Fruit fly (Drosophila melanogaster) Kc167 (cell line): Measurements from ENCODE around the gene SoYb.

Source experiments
- Myc ChIP-seq: fragments of >200 bp; optimal IDR thresholded peaks from 2 replicates; lab custom pipeline; 2017; ENCODE audit warnings: missing external identifiers
- Sin3A ChIP-seq: fragments of >200 bp; optimal IDR thresholded peaks from 2 replicates; lab custom pipeline; 2018; ENCODE audit warnings: missing external identifiers
- h ChIP-seq: fragments of >200 bp; optimal IDR thresholded peaks from 3 replicates; lab custom pipeline; 2018; ENCODE audit warnings: missing external identifiers
- insv ChIP-seq: fragments of >200 bp; optimal IDR thresholded peaks from 3 replicates; lab custom pipeline; 2018; ENCODE audit warnings: missing external identifiers
- psq ChIP-seq: fragments of >200 bp; optimal IDR thresholded peaks from 2 replicates; lab custom pipeline; 2017; ENCODE audit warnings: missing external identifiers
- ttk ChIP-seq: sonication (Bioruptor generic); optimal IDR thresholded peaks from 2 replicates; lab custom pipeline; 2017; ENCODE audit warnings: missing external identifiers

The SoYb gene

dm6 chr2L:10002408-10003358 lies at the start of gene SoYb, which contains the start of gene CG31875:
TSS of gene SoYb (minus strand) at chr2L:10002736.
TSS of gene CG31875 (minus strand) at chr2L:10002736.
- TF ChIP-seq insv (lab: Kevin White, UChicago) = no peak
- no peak for TF ChIP-seq Sin3A (lab: Kevin White, UChicago)
- TF ChIP-seq psq (lab: Kevin White, UChicago) = no peak
- TF ChIP-seq h = no peak
- TF ChIP-seq ttk = no peak
- TF ChIP-seq Myc (lab: Kevin White, UChicago) = no peak

- TF ChIP-seq psq (lab: Kevin White, UChicago) = no peak
- TF ChIP-seq Sin3A (lab: Kevin White, UChicago) = no peak
- no peak for TF ChIP-seq insv (lab: Kevin White, UChicago)
- TF ChIP-seq ttk = no peak
- TF ChIP-seq h = no peak
- no peak for TF ChIP-seq Myc (lab: Kevin White, UChicago)
These were observed 46.7 kb upstream of the SoYb start, which contains the start of gene CG33301 for dm6 chr2L:10049280-10049679. TSS of gene CG33301 (plus strand) at chr2L:10049580.

dm6 chr2L:10035786-10036364 lies 33.3 kb upstream of the SoYb start:
- no peak for TF ChIP-seq insv (lab: Kevin White, UChicago)

dm6 chr2L:10033410-10033809 lies 30.9 kb upstream of the SoYb start:
- TF ChIP-seq insv (lab: Kevin White, UChicago) (no peak), psq (lab: Kevin White, UChicago) (no peak), ttk (no peak), Myc (lab: Kevin White, UChicago) (no peak), h (no peak), Sin3A (lab: Kevin White, UChicago) (no peak)

- no peak for TF ChIP-seq Myc (lab: Kevin White, UChicago)
- no peak for TF ChIP-seq ttk
- no peak for TF ChIP-seq insv (lab: Kevin White, UChicago)
- TF ChIP-seq Sin3A (lab: Kevin White, UChicago) = no peak
These were observed 29.9 kb upstream of the SoYb start, which contains the start of gene obst-B for dm6 chr2L:10032415-10032814. TSS of gene obst-B (plus strand) at chr2L:10032690.

dm6 chr2L:10026376-10026775 lies 23.8 kb upstream of the SoYb start, which contains the start of gene CG13127:
TSS of gene CG13127 (plus strand) at chr2L:10026676.
- no peak for TF ChIP-seq ttk
- no peak for TF ChIP-seq Myc (lab: Kevin White, UChicago)
- no peak for TF ChIP-seq Sin3A (lab: Kevin White, UChicago)
- no peak for TF ChIP-seq psq (lab: Kevin White, UChicago)
- TF ChIP-seq h = no peak
- TF ChIP-seq insv (lab: Kevin White, UChicago) = no peak

- TF ChIP-seq Myc (lab: Kevin White, UChicago) = no peak
- no peak for TF ChIP-seq insv (lab: Kevin White, UChicago)
- no peak for TF ChIP-seq Sin3A (lab: Kevin White, UChicago)
- TF ChIP-seq ttk = no peak
- TF ChIP-seq h = no peak
- TF ChIP-seq psq (lab: Kevin White, UChicago) = no peak
These were observed 14.8 kb upstream of the SoYb start, which contains the start of gene CG13131 for dm6 chr2L:10017363-10017762. TSS of gene CG13131 (minus strand) at chr2L:10017463.

- TF ChIP-seq Sin3A (lab: Kevin White, UChicago) (no peak), h (no peak), insv (lab: Kevin White, UChicago) (no peak), psq (lab: Kevin White, UChicago) (no peak), ttk (no peak), Myc (lab: Kevin White, UChicago) (no peak)
These were observed 7.5 kb upstream of the SoYb start for dm6 chr2L:10009800-10010658.

- TF ChIP-seq ttk (no peak), Sin3A (lab: Kevin White, UChicago) (no peak)
These were observed 6.8 kb upstream of the SoYb start, which contains the start of gene Trp1 for dm6 chr2L:10009293-10009695. TSS of gene Trp1 (plus strand) at chr2L:10009381.

dm6 chr2L:10004574-10004973 lies 2.0 kb upstream of the SoYb start:
- no peak for TF ChIP-seq insv (lab: Kevin White, UChicago)
- no peak for TF ChIP-seq ttk
- TF ChIP-seq Sin3A (lab: Kevin White, UChicago) = no peak
- no peak for TF ChIP-seq psq (lab: Kevin White, UChicago)
- no peak for TF ChIP-seq h
- TF ChIP-seq Myc (lab: Kevin White, UChicago) = no peak

- TF ChIP-seq Sin3A (lab: Kevin White, UChicago) (no peak), Myc (lab: Kevin White, UChicago) (no peak), insv (lab: Kevin White, UChicago) (no peak), h (no peak), psq (lab: Kevin White, UChicago) (no peak), ttk (no peak)
These were observed 1.1 kb upstream of the SoYb start, which contains the start of gene Ndf for dm6 chr2L:10003593-10003992. TSS of gene Ndf (plus strand) at chr2L:10003832.
